Worm (Caenorhabditis elegans): ENCODE data around the gene ZC376.8.

ZC376.8 gene

ce11 chrV:14197651-14198050, 17.6 kb downstream of the ZC376.8 start:
- TF ChIP-seq nhr-21 (tag; optimal IDR thresholded peaks at IDR 0.05) (peak; percentile 43), nhr-237 (tag; optimal IDR thresholded peaks at IDR 0.05) (no peak), sma-3 (GFP tag; optimal IDR thresholded peaks at IDR 0.05) (peak; percentile 17), sma-9 (GFP tag; optimal IDR thresholded peaks at IDR 0.05) (peak; percentile 57), sma-9 (tag; optimal IDR thresholded peaks at IDR 0.05) (no peak), lin-13 (GFP tag; optimal IDR thresholded peaks at IDR 0.05) (no peak), nhr-25 (tag; optimal IDR thresholded peaks at IDR 0.05) (peak; percentile 52), elt-1 (tag; optimal IDR thresholded peaks at IDR 0.05) (no peak), fos-1 (tag; optimal IDR thresholded peaks at IDR 0.05) (peak; percentile 10), F13H6.1 (tag; optimal IDR thresholded peaks at IDR 0.05) (peak; percentile 17)

- peak; percentile 91 for TF ChIP-seq fos-1 (tag; optimal IDR thresholded peaks at IDR 0.05)
- no peak for TF ChIP-seq elt-1 (tag; optimal IDR thresholded peaks at IDR 0.05)
- peak; percentile 87 for TF ChIP-seq nhr-10 (tag; optimal IDR thresholded peaks at IDR 0.05)
- TF ChIP-seq unc-39 (tag; optimal IDR thresholded peaks at IDR 0.05): no peak
- no peak for TF ChIP-seq aly-2 (tag; optimal IDR thresholded peaks at IDR 0.05)
- peak; percentile 30 for TF ChIP-seq nhr-12 (tag; optimal IDR thresholded peaks at IDR 0.05)
- peak; percentile 91 for TF ChIP-seq sma-3 (GFP tag; optimal IDR thresholded peaks at IDR 0.05)
- no peak for TF ChIP-seq elt-3 (tag; optimal IDR thresholded peaks at IDR 0.05)
- peak; percentile 68 for TF ChIP-seq ama-1 (optimal IDR thresholded peaks at IDR 0.05)
- TF ChIP-seq ztf-11 (tag; optimal IDR thresholded peaks at IDR 0.05): no peak
- TF ChIP-seq R02D3.7 (tag; optimal IDR thresholded peaks at IDR 0.05): no peak
- TF ChIP-seq F13H6.1 (tag; optimal IDR thresholded peaks at IDR 0.05): peak; percentile 94
- TF ChIP-seq unc-62 (GFP tag; optimal IDR thresholded peaks at IDR 0.05): peak; percentile 19
- no peak for TF ChIP-seq nhr-23 (tag; optimal IDR thresholded peaks at IDR 0.05)
- TF ChIP-seq zag-1 (tag; optimal IDR thresholded peaks at IDR 0.05): peak; percentile 95
- peak; percentile 81 for TF ChIP-seq sem-4 (tag; optimal IDR thresholded peaks at IDR 0.05)
- peak; percentile 26 for TF ChIP-seq nhr-77 (tag; optimal IDR thresholded peaks at IDR 0.05)
- peak; percentile 90 for TF ChIP-seq egl-27 (tag; optimal IDR thresholded peaks at IDR 0.05)
- TF ChIP-seq ztf-1 (GFP tag; conservative IDR thresholded peaks at IDR 0.05): no peak
- peak; percentile 94 for TF ChIP-seq sma-9 (GFP tag; optimal IDR thresholded peaks at IDR 0.05)
- no peak for TF ChIP-seq sma-9 (tag; optimal IDR thresholded peaks at IDR 0.05)
- TF ChIP-seq ztf-4 (tag; optimal IDR thresholded peaks at IDR 0.05): peak; percentile 92
- peak; percentile 66 for TF ChIP-seq mab-5 (tag; optimal IDR thresholded peaks at IDR 0.05)
- peak; percentile 65 for TF ChIP-seq snpc-4 (tag; optimal IDR thresholded peaks at IDR 0.05)
- no peak for TF ChIP-seq dmd-4 (tag; optimal IDR thresholded peaks at IDR 0.05)
- TF ChIP-seq lin-39 (tag; optimal IDR thresholded peaks at IDR 0.05): no peak
- TF ChIP-seq peb-1 (tag; optimal IDR thresholded peaks at IDR 0.05): no peak
- TF ChIP-seq mbf-1 (tag; optimal IDR thresholded peaks at IDR 0.05): no peak
- peak; percentile 55 for TF ChIP-seq nhr-11 (tag; optimal IDR thresholded peaks at IDR 0.05)
- TF ChIP-seq skn-1 (tag; optimal IDR thresholded peaks at IDR 0.05): peak; percentile 40
- no peak for TF ChIP-seq nhr-237 (tag; optimal IDR thresholded peaks at IDR 0.05)
- peak; percentile 97 for TF ChIP-seq nhr-129 (tag; optimal IDR thresholded peaks at IDR 0.05)
- peak; percentile 77 for TF ChIP-seq lin-11 (tag; optimal IDR thresholded peaks at IDR 0.05)
- TF ChIP-seq ceh-16 (tag; optimal IDR thresholded peaks at IDR 0.05): no peak
- peak; percentile 90 for TF ChIP-seq nhr-21 (tag; optimal IDR thresholded peaks at IDR 0.05)
- peak; percentile 79 for TF ChIP-seq gmeb-1 (tag; optimal IDR thresholded peaks at IDR 0.05)
- no peak for TF ChIP-seq nhr-6 (tag; optimal IDR thresholded peaks at IDR 0.05)
- peak; percentile 94 for TF ChIP-seq crh-2 (tag; optimal IDR thresholded peaks at IDR 0.05)
- TF ChIP-seq lsy-2 (tag; optimal IDR thresholded peaks at IDR 0.05): peak; percentile 74 to 90
- peak; percentile 97 for TF ChIP-seq unc-55 (GFP tag; optimal IDR thresholded peaks at IDR 0.05)
- peak; percentile 97 for TF ChIP-seq C34F6.9 (tag; optimal IDR thresholded peaks at IDR 0.05)
- peak; percentile 66 for TF ChIP-seq blmp-1 (tag; optimal IDR thresholded peaks at IDR 0.05; ENCODE audit: insufficient read depth)
- peak; percentile 78 for TF ChIP-seq lin-13 (GFP tag; optimal IDR thresholded peaks at IDR 0.05)
- no peak for TF ChIP-seq alr-1 (tag; optimal IDR thresholded peaks at IDR 0.05)
- peak; percentile 74 for TF ChIP-seq ceh-82 (tag; optimal IDR thresholded peaks at IDR 0.05)
- peak; percentile 88 for TF ChIP-seq nhr-25 (tag; optimal IDR thresholded peaks at IDR 0.05)
- peak; percentile 73 for TF ChIP-seq Y55F3AM.14 (GFP tag; optimal IDR thresholded peaks at IDR 0.05)
- peak; percentile 79 to 86 for TF ChIP-seq mdl-1 (tag; optimal IDR thresholded peaks at IDR 0.05)
- TF ChIP-seq ZK546.5 (tag; optimal IDR thresholded peaks at IDR 0.05): no peak
Observed at ce11 chrV:14200086-14200485, 20.0 kb downstream of the ZC376.8 start.
